Worm (Caenorhabditis elegans): Measurements from ENCODE around the gene F08F3.4.

F08F3.4 gene

ce11 chrV:5408921-5409320 is 1.8 kb upstream of the F08F3.4 start:
- TF ChIP-seq skn-1 (tag; optimal IDR thresholded peaks at IDR 0.05) (no peak), nhr-11 (tag; optimal IDR thresholded peaks at IDR 0.05) (no peak), zag-1 (tag; optimal IDR thresholded peaks at IDR 0.05) (no peak), sma-9 (GFP tag; optimal IDR thresholded peaks at IDR 0.05) (no peak), sma-9 (tag; optimal IDR thresholded peaks at IDR 0.05) (no peak), F13H6.1 (tag; optimal IDR thresholded peaks at IDR 0.05) (no peak), fos-1 (tag; optimal IDR thresholded peaks at IDR 0.05) (no peak), Y55F3AM.14 (GFP tag; optimal IDR thresholded peaks at IDR 0.05) (peak; percentile 94), unc-62 (GFP tag; optimal IDR thresholded peaks at IDR 0.05) (peak; percentile 56), dmd-4 (tag; optimal IDR thresholded peaks at IDR 0.05) (no peak), lin-11 (tag; optimal IDR thresholded peaks at IDR 0.05) (no peak), lsy-2 (tag; optimal IDR thresholded peaks at IDR 0.05) (peak in 1 of 2 experiments; percentile 15), nhr-12 (tag; optimal IDR thresholded peaks at IDR 0.05) (no peak)

DNA sequence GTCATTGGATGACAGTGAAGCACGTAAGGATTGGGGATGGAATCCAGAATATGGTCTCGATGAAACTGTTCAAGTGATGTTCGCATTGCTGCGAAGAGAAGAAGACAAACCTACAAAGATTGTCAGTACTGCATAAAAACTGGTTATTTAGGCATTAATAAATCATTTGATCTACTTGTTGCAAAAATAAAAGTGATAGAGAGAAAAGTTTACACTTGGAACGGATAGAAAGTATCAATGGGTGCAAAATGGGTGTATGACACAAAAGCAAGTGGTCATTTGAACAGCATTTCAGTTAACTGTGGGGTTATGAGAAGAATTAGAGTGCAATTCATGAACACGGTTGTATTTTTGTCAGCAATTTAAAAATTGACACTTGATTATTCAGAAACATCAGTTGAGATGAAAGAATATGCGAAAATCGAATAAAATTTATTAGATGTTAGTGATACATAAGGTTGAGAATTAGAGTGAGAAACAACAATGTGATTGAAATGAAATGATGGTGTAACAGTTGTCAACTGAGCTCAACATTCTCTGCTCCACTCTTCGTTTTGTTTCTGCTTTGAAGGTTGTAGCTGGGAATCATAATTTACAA is 2.2 kb downstream of the F08F3.4 start, which contains the start of gene F08F3.10:
Gene F08F3.10 (plus strand): TSS at position 548 of the 598 bp plus-strand sequence.
- no peak for TF ChIP-seq nhr-23 (tag; optimal IDR thresholded peaks at IDR 0.05)
- no peak for TF ChIP-seq C34F6.9 (tag; optimal IDR thresholded peaks at IDR 0.05)
- TF ChIP-seq nhr-25 (tag; optimal IDR thresholded peaks at IDR 0.05), result peak; percentile 34
- no peak for TF ChIP-seq ama-1 (optimal IDR thresholded peaks at IDR 0.05)
- TF ChIP-seq sma-9 (GFP tag; optimal IDR thresholded peaks at IDR 0.05), result peak; percentile 69
- TF ChIP-seq sma-9 (tag; optimal IDR thresholded peaks at IDR 0.05), result no peak
- no peak for TF ChIP-seq skn-1 (tag; optimal IDR thresholded peaks at IDR 0.05)
- no peak for TF ChIP-seq sem-4 (tag; optimal IDR thresholded peaks at IDR 0.05)
- no peak for TF ChIP-seq Y55F3AM.14 (GFP tag; optimal IDR thresholded peaks at IDR 0.05)
- no peak for TF ChIP-seq lsy-2 (tag; optimal IDR thresholded peaks at IDR 0.05)
- peak; percentile 44 for TF ChIP-seq blmp-1 (tag; optimal IDR thresholded peaks at IDR 0.05; ENCODE audit: insufficient read depth)
- no peak for TF ChIP-seq unc-55 (GFP tag; optimal IDR thresholded peaks at IDR 0.05)
- TF ChIP-seq nhr-12 (tag; optimal IDR thresholded peaks at IDR 0.05), result no peak

ce11 chrV:5419915-5420314 is 9.2 kb downstream of the F08F3.4 start, which contains the start of gene F08F3.6:
Gene F08F3.6 (minus strand): TSS chrV:5420067.
- TF ChIP-seq R02D3.7 (tag; optimal IDR thresholded peaks at IDR 0.05) (no peak), ceh-16 (tag; optimal IDR thresholded peaks at IDR 0.05) (no peak), nhr-237 (tag; optimal IDR thresholded peaks at IDR 0.05) (no peak), ztf-4 (tag; optimal IDR thresholded peaks at IDR 0.05) (no peak), sem-4 (tag; optimal IDR thresholded peaks at IDR 0.05) (no peak), fos-1 (tag; optimal IDR thresholded peaks at IDR 0.05) (no peak), elt-1 (tag; optimal IDR thresholded peaks at IDR 0.05) (no peak), ceh-82 (tag; optimal IDR thresholded peaks at IDR 0.05) (no peak), lin-39 (tag; optimal IDR thresholded peaks at IDR 0.05) (no peak), nhr-77 (tag; optimal IDR thresholded peaks at IDR 0.05) (no peak), skn-1 (tag; optimal IDR thresholded peaks at IDR 0.05) (no peak), lin-11 (tag; optimal IDR thresholded peaks at IDR 0.05) (no peak), nhr-25 (tag; optimal IDR thresholded peaks at IDR 0.05) (no peak), unc-62 (GFP tag; optimal IDR thresholded peaks at IDR 0.05) (no peak), aly-2 (tag; optimal IDR thresholded peaks at IDR 0.05) (no peak), ZK546.5 (tag; optimal IDR thresholded peaks at IDR 0.05) (no peak), nhr-10 (tag; optimal IDR thresholded peaks at IDR 0.05) (no peak), crh-2 (tag; optimal IDR thresholded peaks at IDR 0.05) (no peak), gmeb-1 (tag; optimal IDR thresholded peaks at IDR 0.05) (no peak)

DNA sequence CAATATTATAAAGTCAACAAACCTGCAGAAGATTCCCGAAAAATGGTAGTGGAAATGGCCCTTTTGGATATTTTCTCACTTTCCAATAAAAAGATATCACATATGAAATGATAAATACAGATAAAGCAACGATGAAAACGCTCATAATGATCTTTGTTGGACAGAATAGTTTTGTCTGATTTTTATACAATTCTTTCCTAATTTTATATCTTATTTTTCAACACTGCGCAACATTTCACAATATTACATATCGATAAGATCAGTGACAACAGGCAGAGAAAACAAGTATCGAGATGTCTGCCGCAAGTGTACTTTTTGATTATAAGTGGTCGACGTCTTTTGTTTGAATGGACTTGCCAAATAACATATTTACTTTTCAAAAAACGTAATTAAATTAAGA is 12.4 kb downstream of the F08F3.4 start, which contains the start of gene cyp-14A5:
Gene cyp-14A5 (minus strand): TSS at position 163 of the 400 bp plus-strand sequence.
- no peak for TF ChIP-seq nhr-6 (tag; optimal IDR thresholded peaks at IDR 0.05)
- TF ChIP-seq nhr-129 (tag; optimal IDR thresholded peaks at IDR 0.05), result peak; percentile 26

DNA sequence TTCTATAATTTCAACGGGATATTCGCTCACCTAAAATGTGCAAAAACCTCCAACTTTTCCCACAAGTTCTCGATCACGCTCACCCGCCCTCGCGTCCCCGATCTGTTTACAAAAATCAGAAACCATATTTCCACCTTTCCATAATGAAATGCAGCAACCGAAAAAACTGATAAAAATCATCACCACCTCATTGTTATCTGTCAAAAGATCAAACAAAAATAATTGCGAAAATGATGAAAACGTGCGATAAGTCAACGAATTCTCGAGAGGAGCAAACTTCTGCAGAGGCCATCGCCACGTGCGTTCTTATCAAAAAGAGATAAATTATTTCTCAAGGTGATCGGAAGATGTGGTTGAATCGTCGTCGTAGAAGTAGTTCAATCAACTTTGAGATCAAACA is 14.3 kb downstream of the F08F3.4 start:
- TF ChIP-seq unc-55 (GFP tag; optimal IDR thresholded peaks at IDR 0.05), result no peak
- TF ChIP-seq elt-1 (tag; optimal IDR thresholded peaks at IDR 0.05), result peak; percentile 97
- TF ChIP-seq mdl-1 (tag; optimal IDR thresholded peaks at IDR 0.05), result peak; percentile 85 to 93
- peak; percentile 73 for TF ChIP-seq nhr-21 (tag; optimal IDR thresholded peaks at IDR 0.05)
- no peak for TF ChIP-seq nhr-237 (tag; optimal IDR thresholded peaks at IDR 0.05)
- TF ChIP-seq nhr-129 (tag; optimal IDR thresholded peaks at IDR 0.05), result peak; percentile 34
- TF ChIP-seq R02D3.7 (tag; optimal IDR thresholded peaks at IDR 0.05), result no peak
- peak; percentile 68 for TF ChIP-seq blmp-1 (tag; optimal IDR thresholded peaks at IDR 0.05; ENCODE audit: insufficient read depth)
- no peak for TF ChIP-seq skn-1 (tag; optimal IDR thresholded peaks at IDR 0.05)
- no peak for TF ChIP-seq mbf-1 (tag; optimal IDR thresholded peaks at IDR 0.05)
- TF ChIP-seq ztf-11 (tag; optimal IDR thresholded peaks at IDR 0.05), result no peak
- TF ChIP-seq nhr-10 (tag; optimal IDR thresholded peaks at IDR 0.05), result no peak
- TF ChIP-seq lsy-2 (tag; optimal IDR thresholded peaks at IDR 0.05), result no peak
- no peak for TF ChIP-seq dmd-4 (tag; optimal IDR thresholded peaks at IDR 0.05)
- TF ChIP-seq fos-1 (tag; optimal IDR thresholded peaks at IDR 0.05), result peak; percentile 97
- TF ChIP-seq F13H6.1 (tag; optimal IDR thresholded peaks at IDR 0.05), result no peak
- no peak for TF ChIP-seq ama-1 (optimal IDR thresholded peaks at IDR 0.05)
- no peak for TF ChIP-seq nhr-77 (tag; optimal IDR thresholded peaks at IDR 0.05)
- peak; percentile 79 for TF ChIP-seq sma-3 (GFP tag; optimal IDR thresholded peaks at IDR 0.05)
- TF ChIP-seq alr-1 (tag; optimal IDR thresholded peaks at IDR 0.05), result no peak
- no peak for TF ChIP-seq lin-13 (GFP tag; optimal IDR thresholded peaks at IDR 0.05)
- TF ChIP-seq nhr-25 (tag; optimal IDR thresholded peaks at IDR 0.05), result peak; percentile 84
- TF ChIP-seq gmeb-1 (tag; optimal IDR thresholded peaks at IDR 0.05), result peak; percentile 46
- TF ChIP-seq egl-27 (tag; optimal IDR thresholded peaks at IDR 0.05), result peak; percentile 43
